Fruit fly (Drosophila melanogaster): ENCODE data around the gene Nup107.

Nup107 gene

dm6 chr2L:10735923-10736322 is at the start of gene Nup107:
Gene Nup107 (minus strand): TSS chr2L:10736071.
- TF ChIP-seq Sin3A (optimal IDR thresholded peaks at IDR 0.05) (no peak), psq (optimal IDR thresholded peaks at IDR 0.05) (no peak), Myc (optimal IDR thresholded peaks at IDR 0.05) (no peak), insv (optimal IDR thresholded peaks at IDR 0.05) (no peak), h (optimal IDR thresholded peaks at IDR 0.05) (no peak), ttk (optimal IDR thresholded peaks at IDR 0.05) (no peak)

DNA sequence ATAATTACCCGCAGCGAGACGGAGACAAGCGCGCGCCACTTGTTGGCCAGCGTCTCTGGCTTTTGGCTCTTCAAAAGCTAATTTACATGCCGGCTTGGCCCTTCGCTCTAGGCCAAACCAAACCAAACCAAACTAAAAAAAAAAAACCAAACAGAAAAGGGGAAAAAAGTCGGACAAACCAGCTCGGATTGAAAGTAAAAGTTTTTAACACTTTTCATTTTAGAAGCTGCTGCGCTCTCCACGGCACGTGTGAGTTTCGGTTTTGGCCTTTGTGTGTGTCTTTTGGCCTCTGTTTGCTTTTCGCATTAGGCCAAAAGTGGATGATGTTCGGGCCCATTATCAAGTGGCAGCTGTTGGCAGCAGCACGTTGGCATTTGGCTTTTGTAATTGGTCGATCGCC is 45.4 kb upstream of the Nup107 start:
- TF ChIP-seq Sin3A (optimal IDR thresholded peaks at IDR 0.05) (no peak), Myc (optimal IDR thresholded peaks at IDR 0.05) (no peak), insv (optimal IDR thresholded peaks at IDR 0.05) (no peak), h (optimal IDR thresholded peaks at IDR 0.05) (no peak), ttk (optimal IDR thresholded peaks at IDR 0.05) (no peak), psq (optimal IDR thresholded peaks at IDR 0.05) (no peak)

- no peak for TF ChIP-seq psq (optimal IDR thresholded peaks at IDR 0.05)
- TF ChIP-seq Myc (optimal IDR thresholded peaks at IDR 0.05), result no peak
- TF ChIP-seq insv (optimal IDR thresholded peaks at IDR 0.05), result no peak
- TF ChIP-seq Sin3A (optimal IDR thresholded peaks at IDR 0.05), result no peak
- TF ChIP-seq h (optimal IDR thresholded peaks at IDR 0.05), result no peak
- TF ChIP-seq ttk (optimal IDR thresholded peaks at IDR 0.05), result no peak
Observed at dm6 chr2L:10774041-10774440, 38.2 kb upstream of the Nup107 start.

- TF ChIP-seq Sin3A (optimal IDR thresholded peaks at IDR 0.05) (no peak), psq (optimal IDR thresholded peaks at IDR 0.05) (no peak), insv (optimal IDR thresholded peaks at IDR 0.05) (no peak), Myc (optimal IDR thresholded peaks at IDR 0.05) (no peak), h (optimal IDR thresholded peaks at IDR 0.05) (no peak), ttk (optimal IDR thresholded peaks at IDR 0.05) (no peak)
Observed at dm6 chr2L:10770568-10770967, 34.7 kb upstream of the Nup107 start, which contains the start of gene CG17127. Gene CG17127 (plus strand): TSS chr2L:10770868.

dm6 chr2L:10769708-10770107 is 33.8 kb upstream of the Nup107 start, which contains the start of gene CG6724:
Gene CG6724 (minus strand): TSS chr2L:10769952.
- TF ChIP-seq Sin3A (optimal IDR thresholded peaks at IDR 0.05), result no peak
- no peak for TF ChIP-seq psq (optimal IDR thresholded peaks at IDR 0.05)
- no peak for TF ChIP-seq h (optimal IDR thresholded peaks at IDR 0.05)
- no peak for TF ChIP-seq insv (optimal IDR thresholded peaks at IDR 0.05)
- TF ChIP-seq ttk (optimal IDR thresholded peaks at IDR 0.05), result no peak
- no peak for TF ChIP-seq Myc (optimal IDR thresholded peaks at IDR 0.05)

DNA sequence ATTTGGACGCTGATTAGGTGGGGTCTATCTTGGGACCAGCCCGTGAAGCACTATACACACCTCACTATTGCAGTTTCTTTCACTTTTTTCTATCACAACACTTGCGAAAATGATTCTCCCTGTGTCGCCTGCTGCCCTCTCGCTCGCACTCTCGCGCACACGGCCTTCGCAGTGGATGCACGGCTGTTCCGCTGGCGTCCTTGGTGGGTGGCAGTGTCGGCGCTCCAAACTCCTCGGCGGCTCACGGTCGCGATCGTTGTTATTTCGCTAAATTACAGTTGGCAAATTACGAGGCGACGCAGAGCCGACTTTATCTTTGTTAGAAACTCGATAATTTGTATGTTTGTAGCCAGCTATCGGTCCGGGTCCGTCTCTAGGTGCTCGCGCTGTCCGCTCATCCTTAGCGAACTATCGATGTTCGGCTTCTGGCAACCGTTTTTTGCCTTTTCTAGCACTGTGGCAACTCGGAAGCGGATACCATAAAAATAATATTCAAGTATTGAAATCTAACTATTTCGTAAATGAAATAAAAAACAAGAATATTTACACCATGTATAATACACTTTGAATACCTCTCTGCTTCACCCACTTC is 31.8 kb upstream of the Nup107 start, which contains the start of gene Ubc2:
TSS of gene Ubc2 (minus strand) at position 410 of the 592 bp plus-strand sequence.
- TF ChIP-seq Sin3A (optimal IDR thresholded peaks at IDR 0.05), result no peak
- no peak for TF ChIP-seq insv (optimal IDR thresholded peaks at IDR 0.05)
- TF ChIP-seq psq (optimal IDR thresholded peaks at IDR 0.05), result no peak
- TF ChIP-seq h (optimal IDR thresholded peaks at IDR 0.05), result no peak
- TF ChIP-seq ttk (optimal IDR thresholded peaks at IDR 0.05), result no peak

DNA sequence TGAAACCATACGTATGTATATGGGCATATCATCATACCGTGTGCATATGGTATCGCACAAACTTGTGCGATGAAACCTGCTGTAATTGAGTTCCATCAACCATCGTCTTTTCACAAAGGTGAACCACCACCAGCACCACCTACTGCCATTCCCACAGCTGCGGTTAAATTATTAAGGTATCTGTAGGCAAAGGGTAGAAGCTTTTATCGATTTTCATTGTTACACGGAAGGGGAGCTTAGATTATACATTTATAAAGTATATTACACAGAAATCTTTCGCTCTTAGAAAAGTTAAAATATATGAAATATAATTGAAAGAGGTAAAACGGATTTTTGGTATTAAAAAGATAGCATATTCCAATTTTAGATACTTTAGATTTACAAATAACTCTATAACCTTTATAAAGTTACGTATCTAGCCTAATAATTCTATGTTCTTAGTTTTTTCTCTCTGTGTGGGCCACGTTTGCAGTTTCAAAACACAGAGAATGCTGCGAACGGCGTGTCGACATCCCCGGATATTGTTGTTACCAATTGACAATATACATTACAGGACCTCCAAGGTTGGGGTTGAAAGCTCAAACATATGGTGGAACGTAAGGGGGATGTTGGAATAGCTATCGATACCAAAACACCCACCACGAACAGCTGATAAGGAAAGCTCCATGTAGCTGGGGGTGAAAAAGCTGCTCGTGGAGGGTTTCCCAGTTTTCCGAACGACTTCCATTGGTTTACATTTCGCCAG is 24.7 kb upstream of the Nup107 start, which contains the start of gene CG6495:
TSS of gene CG6495 (plus strand) at position 695 of the 745 bp plus-strand sequence.
- TF ChIP-seq Myc (optimal IDR thresholded peaks at IDR 0.05), result no peak
- TF ChIP-seq psq (optimal IDR thresholded peaks at IDR 0.05), result no peak
- TF ChIP-seq insv (optimal IDR thresholded peaks at IDR 0.05), result no peak
- TF ChIP-seq ttk (optimal IDR thresholded peaks at IDR 0.05), result no peak
- no peak for TF ChIP-seq h (optimal IDR thresholded peaks at IDR 0.05)
- no peak for TF ChIP-seq Sin3A (optimal IDR thresholded peaks at IDR 0.05)

DNA sequence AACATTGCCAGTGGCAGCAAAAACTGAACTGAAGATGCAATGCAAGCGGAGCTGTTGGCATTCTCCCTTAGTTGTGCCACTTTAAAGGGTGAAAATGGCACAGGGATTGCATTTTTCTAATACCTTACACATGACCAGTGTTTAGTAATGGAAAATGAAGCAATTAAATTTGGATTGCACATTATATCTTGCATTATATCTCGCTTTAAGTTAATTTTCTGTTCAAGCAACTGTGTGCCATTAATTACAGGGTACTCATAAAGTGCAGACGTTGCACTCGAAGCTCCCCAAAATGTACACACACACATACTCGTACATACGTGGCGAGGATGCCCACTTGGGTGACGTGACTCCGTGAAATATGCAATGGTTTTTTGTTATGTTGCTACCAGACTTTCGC is 23.8 kb upstream of the Nup107 start:
- TF ChIP-seq h (optimal IDR thresholded peaks at IDR 0.05), result no peak
- no peak for TF ChIP-seq Sin3A (optimal IDR thresholded peaks at IDR 0.05)
- TF ChIP-seq psq (optimal IDR thresholded peaks at IDR 0.05), result no peak
- TF ChIP-seq insv (optimal IDR thresholded peaks at IDR 0.05), result no peak
- no peak for TF ChIP-seq ttk (optimal IDR thresholded peaks at IDR 0.05)
- TF ChIP-seq Myc (optimal IDR thresholded peaks at IDR 0.05), result no peak

- TF ChIP-seq psq (optimal IDR thresholded peaks at IDR 0.05) (no peak), h (optimal IDR thresholded peaks at IDR 0.05) (no peak), ttk (optimal IDR thresholded peaks at IDR 0.05) (no peak), Sin3A (optimal IDR thresholded peaks at IDR 0.05) (no peak), insv (optimal IDR thresholded peaks at IDR 0.05) (no peak), Myc (optimal IDR thresholded peaks at IDR 0.05) (no peak)
Observed at dm6 chr2L:10757038-10757685, 21.3 kb upstream of the Nup107 start.

DNA sequence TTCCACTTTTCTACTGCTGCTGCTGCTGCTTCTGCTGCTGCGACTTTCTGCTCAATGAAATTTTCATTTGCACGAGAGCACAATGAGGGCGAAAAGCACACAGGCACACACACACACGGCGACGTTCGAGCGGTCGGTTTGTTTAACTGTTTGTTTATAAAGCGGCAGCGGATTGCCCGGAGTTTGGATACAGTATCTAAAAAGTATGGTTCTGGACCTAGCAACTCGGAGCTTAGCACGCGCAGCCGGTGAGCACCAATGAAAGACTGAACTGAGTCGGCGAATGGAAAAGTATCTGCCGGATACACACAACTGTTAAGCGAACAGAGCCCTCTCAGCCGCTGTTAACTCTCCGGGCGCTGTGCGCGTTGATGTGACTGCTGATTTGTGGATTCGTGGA is 20.2 kb upstream of the Nup107 start, which contains the start of gene CG17124:
TSS of gene CG17124 (minus strand) at position 277 of the 400 bp plus-strand sequence.
- TF ChIP-seq Myc (optimal IDR thresholded peaks at IDR 0.05), result no peak
- no peak for TF ChIP-seq insv (optimal IDR thresholded peaks at IDR 0.05)
- TF ChIP-seq ttk (optimal IDR thresholded peaks at IDR 0.05), result no peak
- no peak for TF ChIP-seq h (optimal IDR thresholded peaks at IDR 0.05)

DNA sequence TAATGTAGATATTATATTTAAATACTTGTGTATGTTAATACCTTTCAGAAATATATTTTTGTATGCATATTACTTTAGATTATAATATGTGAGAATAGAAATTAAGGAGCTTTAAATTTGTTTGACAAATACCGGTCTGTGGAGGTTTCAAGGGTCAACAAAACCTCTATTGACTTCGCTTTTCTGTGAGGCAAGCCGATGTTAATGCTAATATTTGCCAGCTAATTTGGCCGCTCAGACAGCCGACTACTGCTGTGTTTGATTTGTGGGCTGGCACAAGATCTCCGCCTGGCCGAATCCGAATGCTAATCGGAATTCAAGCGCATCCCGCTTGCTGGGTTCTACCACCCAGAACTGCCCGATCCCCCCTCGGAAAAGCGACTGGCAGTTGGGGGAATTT is 18.7 kb upstream of the Nup107 start:
- no peak for TF ChIP-seq Myc (optimal IDR thresholded peaks at IDR 0.05)

DNA sequence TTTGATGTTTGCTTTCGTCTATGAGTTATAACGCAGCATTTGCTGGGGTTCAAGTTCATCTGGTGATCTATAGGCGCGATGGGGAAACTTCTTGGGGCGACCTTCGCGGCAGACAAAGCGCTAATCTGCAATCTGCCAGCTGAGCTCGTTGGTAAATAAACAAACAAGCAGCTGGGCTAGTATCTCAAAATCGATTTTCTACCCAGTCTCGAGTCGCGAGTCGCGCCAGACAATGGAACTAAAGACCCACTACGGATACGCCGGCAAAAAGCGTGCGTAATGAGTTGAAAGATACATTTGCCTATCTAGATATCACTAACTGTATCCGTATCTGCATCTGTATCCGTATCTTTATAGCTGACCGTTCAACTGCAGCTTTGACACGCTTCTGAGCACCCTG is 17.7 kb upstream of the Nup107 start:
- TF ChIP-seq insv (optimal IDR thresholded peaks at IDR 0.05), result no peak

Data from Kc167 (cell line).